Fruit fly (Drosophila melanogaster) whole organism, embryonic: Measurements from ENCODE around the gene CG32026.

Experiments
- Ada2b ChIP-seq: fragments of 200-800 bp; sonication (Bioruptor generic); IDR thresholded peaks from 2 replicates; pipeline ENCODE4 v1.3.6; 2022; ENCODE audit warnings: missing biosample characterization, missing genetic modification characterization
- B-H1 ChIP-seq: fragments of 200-800 bp; sonication (Bioruptor generic); IDR thresholded peaks from 3 replicates; pipeline ENCODE4 v1.3.6; 2022; ENCODE audit warnings: missing biosample characterization, missing genetic modification characterization
- Bdp1 ChIP-seq: fragments of 200-800 bp; sonication (Bioruptor generic); optimal IDR thresholded peaks from 3 replicates; lab custom pipeline; 2016; ENCODE audit warnings: missing biosample characterization, missing genetic modification characterization
- Bteb2 ChIP-seq: fragments of 200-800 bp; sonication (Bioruptor generic); optimal IDR thresholded peaks from 2 replicates; lab custom pipeline; 2016; ENCODE audit warnings: missing biosample characterization, missing genetic modification characterization
- CG11398 ChIP-seq: fragments of 200-800 bp; sonication (Bioruptor generic); optimal IDR thresholded peaks from 2 replicates; lab custom pipeline; 2016; ENCODE audit warnings: missing biosample characterization, missing genetic modification characterization
- CG11695 ChIP-seq: fragments of 200-800 bp; sonication (Bioruptor generic); IDR thresholded peaks from 3 replicates; pipeline ENCODE4 v1.3.6; 2022; ENCODE audit warnings: missing biosample characterization, missing genetic modification characterization
- CG11723 ChIP-seq: fragments of 200-800 bp; sonication (Bioruptor generic); optimal IDR thresholded peaks from 2 replicates; lab custom pipeline; 2017; ENCODE audit warnings: missing biosample characterization, mild to moderate bottlenecking, missing genetic modification characterization
- CG12769 ChIP-seq: fragments of 200-800 bp; sonication (Bioruptor generic); optimal IDR thresholded peaks from 2 replicates; lab custom pipeline; 2019; ENCODE audit warnings: missing biosample characterization, mild to moderate bottlenecking, missing genetic modification characterization, moderate library complexity
- CG14710 ChIP-seq: fragments of 200-800 bp; sonication (Bioruptor generic); optimal IDR thresholded peaks from 3 replicates; lab custom pipeline; 2019; ENCODE audit warnings: missing biosample characterization, mild to moderate bottlenecking, missing genetic modification characterization, moderate library complexity
- CG14860 ChIP-seq: fragments of 200-800 bp; sonication (Bioruptor generic); IDR thresholded peaks from 3 replicates; pipeline ENCODE4 v1.3.6; 2022; ENCODE audit warnings: missing biosample characterization, missing genetic modification characterization; ENCODE audit not compliant: partially characterized antibody
- CG17829 ChIP-seq: fragments of 200-800 bp; optimal IDR thresholded peaks from 2 replicates; lab custom pipeline; 2019; ENCODE audit warnings: missing biosample characterization, mild to moderate bottlenecking, missing genetic modification characterization, moderate library complexity
- CG2202 ChIP-seq: fragments of 200-800 bp; sonication (Bioruptor generic); optimal IDR thresholded peaks from 2 replicates; lab custom pipeline; 2018; ENCODE audit warnings: missing biosample characterization, mild to moderate bottlenecking, missing genetic modification characterization
- CG32772 ChIP-seq: fragments of 200-800 bp; sonication (Bioruptor generic); IDR thresholded peaks from 2 replicates; pipeline ENCODE4 v1.3.6; 2022; ENCODE audit warnings: missing biosample characterization, missing genetic modification characterization
- CG33213 ChIP-seq: fragments of 200-800 bp; sonication (Bioruptor generic); optimal IDR thresholded peaks from 3 replicates; lab custom pipeline; 2016; ENCODE audit warnings: missing biosample characterization, missing genetic modification characterization
- CG4404 ChIP-seq: fragments of 200-800 bp; sonication (Bioruptor generic); IDR thresholded peaks from 2 replicates; pipeline ENCODE4 v1.3.6; 2022; ENCODE audit warnings: missing biosample characterization, missing genetic modification characterization
- CG6683 ChIP-seq: fragments of 200-800 bp; sonication (Bioruptor generic); optimal IDR thresholded peaks from 2 replicates; lab custom pipeline; 2017; ENCODE audit warnings: missing biosample characterization, mild to moderate bottlenecking, missing genetic modification characterization, missing genetic modification reagents
- CG7928 ChIP-seq: fragments of 200-800 bp; sonication (Bioruptor generic); optimal IDR thresholded peaks from 2 replicates; lab custom pipeline; 2017; ENCODE audit warnings: missing biosample characterization, mild to moderate bottlenecking, missing genetic modification characterization
- CG9215 ChIP-seq: fragments of 200-800 bp; sonication (Bioruptor generic); IDR thresholded peaks from 2 replicates; pipeline ENCODE4 v1.3.6; 2022; ENCODE audit warnings: missing biosample characterization, missing genetic modification characterization
- CHES-1-like ChIP-seq: fragments of 200-800 bp; sonication (Bioruptor generic); optimal IDR thresholded peaks from 2 replicates; lab custom pipeline; 2016; ENCODE audit warnings: missing biosample characterization, missing genetic modification characterization
- Dll ChIP-seq: fragments of 200-800 bp; sonication (Bioruptor generic); IDR thresholded peaks from 4 replicates; pipeline ENCODE4 v1.3.6; 2022; ENCODE audit warnings: missing biosample characterization, missing genetic modification characterization; ENCODE audit not compliant: partially characterized antibody
- E2f2 ChIP-seq: fragments of 200-800 bp; sonication (Bioruptor generic); IDR thresholded peaks from 2 replicates; pipeline ENCODE4 v1.3.6; 2022; ENCODE audit warnings: missing biosample characterization, missing genetic modification characterization
- Gug ChIP-seq: fragments of 200-800 bp; sonication (Bioruptor generic); IDR thresholded peaks from 4 replicates; pipeline ENCODE4 v1.3.6; 2022; ENCODE audit warnings: missing biosample characterization, missing genetic modification characterization
- Hey ChIP-seq: fragments of 200-800 bp; sonication (Bioruptor generic); optimal IDR thresholded peaks from 3 replicates; lab custom pipeline; 2018; ENCODE audit warnings: missing biosample characterization, mild to moderate bottlenecking, missing genetic modification characterization
- MBD-R2 ChIP-seq: fragments of 200-800 bp; sonication (Bioruptor generic); IDR thresholded peaks from 2 replicates; pipeline ENCODE4 v1.3.6; 2022; ENCODE audit warnings: missing biosample characterization, missing genetic modification characterization
- Pdp1 ChIP-seq, 2 experiments: fragments of 200-800 bp; sonication (Bioruptor generic); optimal IDR thresholded peaks; 3 replicates each; lab custom pipeline; 2016; ENCODE audit warnings: missing biosample characterization in 2 of 2, missing genetic modification characterization in 2 of 2, mild to moderate bottlenecking in 1 of 2, moderate library complexity in 1 of 2
- Spps ChIP-seq: fragments of 200-800 bp; sonication (Bioruptor generic); optimal IDR thresholded peaks from 2 replicates; lab custom pipeline; 2018; ENCODE audit warnings: missing biosample characterization, mild to moderate bottlenecking, missing genetic modification characterization
- Xbp1 ChIP-seq: fragments of 200-800 bp; sonication (Bioruptor generic); optimal IDR thresholded peaks from 3 replicates; lab custom pipeline; 2016; ENCODE audit warnings: missing biosample characterization, mild to moderate bottlenecking, missing genetic modification characterization
- Xrp1 ChIP-seq: fragments of 200-800 bp; sonication (Bioruptor generic); IDR thresholded peaks from 2 replicates; pipeline ENCODE4 v1.3.6; 2022; ENCODE audit warnings: missing biosample characterization, missing genetic modification characterization
- YL-1 ChIP-seq: fragments of 200-800 bp; sonication (Bioruptor generic); optimal IDR thresholded peaks from 3 replicates; lab custom pipeline; 2017; ENCODE audit warnings: missing biosample characterization, mild to moderate bottlenecking, missing genetic modification characterization
- ac ChIP-seq: fragments of 200-800 bp; sonication (Bioruptor generic); optimal IDR thresholded peaks from 3 replicates; lab custom pipeline; 2017; ENCODE audit warnings: missing biosample characterization, mild to moderate bottlenecking, missing genetic modification characterization
- chinmo ChIP-seq: fragments of 200-800 bp; sonication (Bioruptor generic); IDR thresholded peaks from 4 replicates; pipeline ENCODE4 v1.3.6; 2022; ENCODE audit warnings: missing biosample characterization, missing genetic modification characterization; ENCODE audit not compliant: partially characterized antibody
- disco-r ChIP-seq: fragments of 200-800 bp; sonication (Bioruptor generic); optimal IDR thresholded peaks from 2 replicates; lab custom pipeline; 2016; ENCODE audit warnings: missing biosample characterization, missing genetic modification characterization
- dm ChIP-seq: fragments of 200-800 bp; sonication (Bioruptor generic); optimal IDR thresholded peaks from 3 replicates; lab custom pipeline; 2016; ENCODE audit warnings: missing biosample characterization, missing genetic modification characterization
- fd102C ChIP-seq: fragments of 200-800 bp; sonication (Bioruptor generic); optimal IDR thresholded peaks from 2 replicates; lab custom pipeline; 2018; ENCODE audit warnings: missing biosample characterization, mild to moderate bottlenecking, missing genetic modification characterization, moderate library complexity
- ftz-f1 ChIP-seq: fragments of 200-800 bp; sonication (Bioruptor generic); optimal IDR thresholded peaks from 2 replicates; lab custom pipeline; 2016; ENCODE audit warnings: missing biosample characterization, missing genetic modification characterization
- grn ChIP-seq: fragments of 200-800 bp; sonication (Bioruptor generic); optimal IDR thresholded peaks from 3 replicates; lab custom pipeline; 2017; ENCODE audit warnings: missing biosample characterization, missing genetic modification characterization
- gsb ChIP-seq: fragments of 200-800 bp; sonication (Bioruptor generic); IDR thresholded peaks from 2 replicates; pipeline ENCODE4 v1.3.6; 2022; ENCODE audit warnings: missing biosample characterization, missing genetic modification characterization
- hkb ChIP-seq, 2 experiments: fragments of 200-800 bp in 1 of 2; fragments of >200 bp in 1 of 2; sonication (Bioruptor generic) in 1 of 2; IDR thresholded peaks in 1 of 2; optimal IDR thresholded peaks in 1 of 2; 2 replicates each; pipeline versions ENCODE4 v1.3.6 to Lab custom; 2017 to 2022; ENCODE audit warnings: missing biosample characterization in 1 of 2, missing genetic modification characterization in 1 of 2
- insv ChIP-seq, 2 experiments: fragments of 200-800 bp; sonication (Bioruptor generic); optimal IDR thresholded peaks; 3 replicates each; lab custom pipeline; 2016 to 2018; ENCODE audit warnings: missing biosample characterization in 2 of 2, missing genetic modification characterization in 2 of 2
- jumu ChIP-seq: fragments of 200-800 bp; sonication (Bioruptor generic); optimal IDR thresholded peaks from 3 replicates; lab custom pipeline; 2016; ENCODE audit warnings: missing biosample characterization, missing genetic modification characterization
- lab ChIP-seq: fragments of 200-800 bp; sonication (Bioruptor generic); optimal IDR thresholded peaks from 3 replicates; lab custom pipeline; 2017; ENCODE audit warnings: missing biosample characterization, missing genetic modification characterization, mild to moderate bottlenecking, moderate library complexity, missing genetic modification reagents
- lola ChIP-seq, 3 experiments: fragments of >200 bp in 2 of 3; fragments of 200-800 bp in 1 of 3; sonication (Bioruptor generic) in 1 of 3; optimal IDR thresholded peaks; 2 replicates each; lab custom pipeline; 2017 to 2019; ENCODE audit warnings: missing biosample characterization in 3 of 3, missing genetic modification characterization in 3 of 3, mild to moderate bottlenecking in 1 of 3, moderate library complexity in 1 of 3
- nerfin-2 ChIP-seq: fragments of 200-800 bp; sonication (Bioruptor generic); IDR thresholded peaks from 2 replicates; pipeline ENCODE4 v1.3.6; 2022; ENCODE audit warnings: missing biosample characterization, missing genetic modification characterization; ENCODE audit not compliant: partially characterized antibody
- p53 ChIP-seq: fragments of 200-800 bp; sonication (Bioruptor generic); optimal IDR thresholded peaks from 2 replicates; lab custom pipeline; 2016; ENCODE audit warnings: missing biosample characterization, missing genetic modification characterization
- pan ChIP-seq, 4 experiments: fragments of >200 bp in 3 of 4; fragments of 200-800 bp in 1 of 4; sonication (Bioruptor generic) in 1 of 4; optimal IDR thresholded peaks in 3 of 4; IDR thresholded peaks in 1 of 4; 2 replicates each; pipeline versions ENCODE4 v1.3.6 to Lab custom; 2017 to 2022; ENCODE audit warnings: missing biosample characterization in 2 of 4, missing genetic modification characterization in 2 of 4, mixed read lengths in 1 of 4
- peb ChIP-seq: fragments of 200-800 bp; sonication (Bioruptor generic); IDR thresholded peaks from 2 replicates; pipeline ENCODE4 v1.3.6; 2022; ENCODE audit warnings: missing biosample characterization, missing genetic modification characterization
- slou ChIP-seq: fragments of 200-800 bp; sonication (Bioruptor generic); optimal IDR thresholded peaks from 3 replicates; lab custom pipeline; 2016; ENCODE audit warnings: missing biosample characterization, missing genetic modification characterization
- sob ChIP-seq: fragments of 200-800 bp; sonication (Bioruptor generic); IDR thresholded peaks from 2 replicates; pipeline ENCODE4 v1.3.6; 2022; ENCODE audit warnings: missing biosample characterization, missing genetic modification characterization
- stwl ChIP-seq: fragments of 200-800 bp; sonication (Bioruptor generic); optimal IDR thresholded peaks from 3 replicates; lab custom pipeline; 2018; ENCODE audit warnings: missing biosample characterization, mild to moderate bottlenecking, missing genetic modification characterization, moderate library complexity
- unpg ChIP-seq: fragments of 200-800 bp; sonication (Bioruptor generic); optimal IDR thresholded peaks from 3 replicates; lab custom pipeline; 2018; ENCODE audit warnings: missing biosample characterization, mild to moderate bottlenecking, missing genetic modification characterization, moderate library complexity

Gene CG32026

DNA sequence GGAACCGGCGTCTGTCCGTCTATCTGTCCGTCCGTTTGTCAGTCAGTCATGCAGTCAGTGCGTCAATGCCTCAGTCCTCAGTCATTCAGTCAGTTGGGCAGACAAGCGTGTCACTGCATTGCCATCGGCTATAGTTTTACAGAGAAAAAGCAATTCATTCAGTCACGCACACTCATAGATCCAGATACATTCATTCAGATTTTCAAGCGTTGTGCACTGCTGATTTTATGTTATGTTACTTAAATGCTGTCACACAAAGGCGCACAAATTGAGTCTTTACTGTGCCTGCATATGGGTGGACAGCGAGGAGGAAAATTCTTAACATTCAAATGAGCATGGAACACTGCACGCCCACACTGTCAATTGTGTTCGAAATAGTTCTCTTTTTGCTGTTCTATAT, 28.9 kb downstream of the CG32026 start (continued):
- TF ChIP-seq unpg (GFP tag; lab: Kevin White, UChicago), result peak; percentile 25
- TF ChIP-seq hkb (optimal IDR thresholded peaks at IDR 0.05; lab: Kevin White, UChicago), result no peak
- TF ChIP-seq hkb (GFP tag; IDR thresholded peaks at IDR 0.05; lab: Robert Waterston, UW), result peak; percentile 40; the same call in 1 of the 2 replicates
- TF ChIP-seq CG33213 (GFP tag; lab: Kevin White, UChicago), result no peak
- TF ChIP-seq lola (GFP tag; optimal IDR thresholded peaks at IDR 0.05; lab: Kevin White, UChicago), result no peak
- TF ChIP-seq dm (GFP tag; lab: Kevin White, UChicago), result no peak
- no peak for TF ChIP-seq CG14710
- no peak for TF ChIP-seq nerfin-2 (GFP tag; lab: Robert Waterston, UW)
- no peak for TF ChIP-seq CHES-1-like (GFP tag; lab: Kevin White, UChicago)
- TF ChIP-seq Hey, result no peak
- no peak for TF ChIP-seq peb
- no peak for TF ChIP-seq CG7928 (GFP tag; lab: Kevin White, UChicago)
- TF ChIP-seq Spps (tag; lab: Kevin White, UChicago), result no peak
- no peak for TF ChIP-seq ftz-f1 (GFP tag; lab: Kevin White, UChicago)
- TF ChIP-seq E2f2 (GFP tag; lab: Robert Waterston, UW), result no peak
- TF ChIP-seq Xbp1 (GFP tag; lab: Kevin White, UChicago), result no peak
- TF ChIP-seq Dll (GFP tag; lab: Robert Waterston, UW), result no peak
- no peak for TF ChIP-seq B-H1 (GFP tag; lab: Robert Waterston, UW)
- no peak for TF ChIP-seq CG11723
- TF ChIP-seq pan (optimal IDR thresholded peaks at IDR 0.05; lab: Kevin White, UChicago), result no peak
- peak in 1 of 2 experiments; percentile 22 for TF ChIP-seq pan (GFP tag; optimal IDR thresholded peaks at IDR 0.05 in 1 of 2, IDR thresholded peaks at IDR 0.05 in 1 of 2)
- no peak for TF ChIP-seq fd102C (GFP tag; lab: Kevin White, UChicago)
- TF ChIP-seq grn (GFP tag; lab: Kevin White, UChicago), result no peak
- no peak for TF ChIP-seq insv (GFP tag; optimal IDR thresholded peaks at IDR 0.05; lab: Kevin White, UChicago)
- no peak for TF ChIP-seq CG6683 (GFP tag; lab: Kevin White, UChicago)
- 0 out of 3 replicates have a peak, but pooled peaks have one; percentile 30 for TF ChIP-seq CG11695 (GFP tag; lab: Robert Waterston, UW)
- peak; percentile 30 for TF ChIP-seq CG11398 (GFP tag; lab: Kevin White, UChicago)
- TF ChIP-seq CG14860 (GFP tag; lab: Robert Waterston, UW), result no peak
- no peak for TF ChIP-seq Gug (GFP tag; lab: Robert Waterston, UW)
- TF ChIP-seq p53 (GFP tag; lab: Kevin White, UChicago), result no peak
- no peak for TF ChIP-seq Bdp1 (GFP tag; lab: Kevin White, UChicago)
- no peak for TF ChIP-seq CG4404
- no peak for TF ChIP-seq MBD-R2 (GFP tag; lab: Robert Waterston, UW)
- TF ChIP-seq YL-1 (GFP tag; lab: Kevin White, UChicago), result no peak
- no peak for TF ChIP-seq CG9215
- TF ChIP-seq CG12769 (tag; lab: Kevin White, UChicago), result peak; percentile 64
- no peak for TF ChIP-seq slou (GFP tag; lab: Kevin White, UChicago)
- no peak for TF ChIP-seq jumu (GFP tag; lab: Kevin White, UChicago)
- no peak for TF ChIP-seq Bteb2 (GFP tag; lab: Kevin White, UChicago)
- 0 out of 4 replicates have a peak, but pooled peaks have one; percentile 63 for TF ChIP-seq chinmo (GFP tag; lab: Robert Waterston, UW)
- TF ChIP-seq Xrp1 (GFP tag; lab: Robert Waterston, UW), result peak; percentile 39; the same call in 1 of the 2 replicates
- TF ChIP-seq Pdp1 (GFP tag; optimal IDR thresholded peaks at IDR 0.05; lab: Kevin White, UChicago), result peak in 1 of 2 experiments; percentile 7
- no peak for TF ChIP-seq ac (GFP tag; lab: Kevin White, UChicago)
- no peak for TF ChIP-seq sob
- TF ChIP-seq CG17829 (tag; lab: Kevin White, UChicago), result no peak
- no peak for TF ChIP-seq disco-r (GFP tag; lab: Kevin White, UChicago)
- TF ChIP-seq CG32772 (GFP tag; lab: Robert Waterston, UW), result no peak
- no peak for TF ChIP-seq Ada2b (GFP tag; lab: Robert Waterston, UW)
- TF ChIP-seq gsb, result no peak
- no peak for TF ChIP-seq CG2202 (tag; lab: Kevin White, UChicago)
- peak; percentile 8 for TF ChIP-seq lab (GFP tag; lab: Kevin White, UChicago)
- TF ChIP-seq stwl (tag; lab: Kevin White, UChicago), result no peak
